ENCODE assay signal across 4 fruit fly cellular contexts in the genomic region with DNA sequence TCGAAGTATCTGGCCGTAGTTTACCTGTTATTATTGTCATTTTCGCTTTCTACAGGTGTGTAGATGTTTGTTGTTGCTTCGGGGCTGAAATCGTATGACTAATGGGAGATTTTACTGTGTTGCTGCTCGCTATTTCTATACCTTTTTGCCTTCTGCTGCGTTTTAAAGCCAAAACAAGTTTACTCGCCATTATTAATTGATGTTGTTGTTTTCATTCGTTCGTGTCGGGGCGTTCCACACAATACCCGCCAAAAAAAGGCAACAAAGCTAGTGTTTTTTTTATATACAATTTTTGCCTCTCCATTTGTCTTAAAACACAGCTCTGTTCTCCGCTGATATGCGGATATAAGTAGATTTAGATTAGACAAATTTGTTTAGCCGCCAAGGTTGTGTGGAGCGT.
TF ChIP-seq lines count a peak whose summit lies in the region.

No protein-coding gene starts in this region.

- no peak for TF ChIP-seq CTCF in whole organism, embryonic (GFP tag; optimal IDR thresholded peaks at IDR 0.05; lab: Kevin White, UChicago)

TF ChIP-seq in whole organism, adult, 20 proteins besides CTCF, POLR2A, EP300 and RAD21:
- peak; percentile 18 for TF ChIP-seq bab1 (GFP tag; optimal IDR thresholded peaks at IDR 0.05; lab: Kevin White, UChicago)
- no peak for TF ChIP-seq CG1620 (GFP tag; optimal IDR thresholded peaks at IDR 0.05; lab: Kevin White, UChicago)
TF ChIP-seq in whole organism, adult: peak in this region for 1.

TF ChIP-seq in whole organism, embryonic, 481 proteins besides CTCF, POLR2A, EP300 and RAD21:
- TF ChIP-seq CG2889 (GFP tag; IDR thresholded peaks at IDR 0.05; lab: Robert Waterston, UW) = no peak
- TF ChIP-seq Eip74EF (GFP tag; optimal IDR thresholded peaks at IDR 0.05; lab: Kevin White, UChicago) = peak in 1 of 2 experiments; percentile 32
- peak; percentile 51 for TF ChIP-seq CG13894 (tag; optimal IDR thresholded peaks at IDR 0.05; lab: Kevin White, UChicago)
- no peak for TF ChIP-seq p53 (GFP tag; optimal IDR thresholded peaks at IDR 0.05; lab: Kevin White, UChicago)
- peak; percentile 82; the same call in 1 of the 4 replicates for TF ChIP-seq chinmo (GFP tag; IDR thresholded peaks at IDR 0.05; lab: Robert Waterston, UW; ENCODE audit: partially characterized antibody)
- no peak for TF ChIP-seq CG15514 (GFP tag; optimal IDR thresholded peaks at IDR 0.05; lab: Kevin White, UChicago)
- no peak for TF ChIP-seq CG6689 (GFP tag; IDR thresholded peaks at IDR 0.05; lab: Robert Waterston, UW)
- TF ChIP-seq CG4282 (GFP tag; optimal IDR thresholded peaks at IDR 0.05; lab: Kevin White, UChicago) = no peak
- no peak for TF ChIP-seq CG1529 (GFP tag; optimal IDR thresholded peaks at IDR 0.05; lab: Kevin White, UChicago)
- TF ChIP-seq knrl (GFP tag; IDR thresholded peaks at IDR 0.05; lab: Robert Waterston, UW; ENCODE audit: partially characterized antibody) = no peak
- peak; percentile 17 for TF ChIP-seq CG12769 (tag; optimal IDR thresholded peaks at IDR 0.05; lab: Kevin White, UChicago)
- TF ChIP-seq bowl (GFP tag; IDR thresholded peaks at IDR 0.05; lab: Robert Waterston, UW) = no peak
- TF ChIP-seq zen2 (GFP tag; IDR thresholded peaks at IDR 0.05; lab: Robert Waterston, UW; ENCODE audit: partially characterized antibody) = no peak
- TF ChIP-seq BtbVII (GFP tag; optimal IDR thresholded peaks at IDR 0.05; lab: Kevin White, UChicago) = no peak
- TF ChIP-seq sd (tag; optimal IDR thresholded peaks at IDR 0.05; lab: Kevin White, UChicago) = peak; percentile 47
- no peak for TF ChIP-seq Fer1 (GFP tag; optimal IDR thresholded peaks at IDR 0.05; lab: Kevin White, UChicago)
- TF ChIP-seq CG30020 (tag; optimal IDR thresholded peaks at IDR 0.05; lab: Kevin White, UChicago) = no peak
- TF ChIP-seq gfzf (GFP tag; optimal IDR thresholded peaks at IDR 0.05; lab: Kevin White, UChicago) = no peak
- TF ChIP-seq CG12391 (tag; optimal IDR thresholded peaks at IDR 0.05; lab: Kevin White, UChicago) = no peak
- no peak for TF ChIP-seq CG18011 (GFP tag; optimal IDR thresholded peaks at IDR 0.05; lab: Kevin White, UChicago)
- TF ChIP-seq mirr (GFP tag; optimal IDR thresholded peaks at IDR 0.05; lab: Kevin White, UChicago) = peak; percentile 9

TF ChIP-seq in whole organism, prepupa, 60 proteins besides CTCF, POLR2A, EP300 and RAD21:
- TF ChIP-seq Hr38 (GFP tag; optimal IDR thresholded peaks at IDR 0.05; lab: Kevin White, UChicago) (no peak), fkh (GFP tag; optimal IDR thresholded peaks at IDR 0.05; lab: Kevin White, UChicago) (peak; percentile 24)
TF ChIP-seq in whole organism, prepupa: peak in this region for 1.

TF ChIP-seq in whole organism, pupa, 21 proteins besides CTCF, POLR2A, EP300 and RAD21:
- TF ChIP-seq Snoo (tag; optimal IDR thresholded peaks at IDR 0.05; lab: Kevin White, UChicago) (no peak), fd96Ca (GFP tag; IDR thresholded peaks at IDR 0.05; lab: Robert Waterston, UW) (no peak), rn (GFP tag; IDR thresholded peaks at IDR 0.05; lab: Robert Waterston, UW) (no peak), CG32121 (GFP tag; IDR thresholded peaks at IDR 0.05; lab: Robert Waterston, UW) (no peak), CG15710 (tag; optimal IDR thresholded peaks at IDR 0.05; lab: Kevin White, UChicago) (no peak), EcR (GFP tag; optimal IDR thresholded peaks at IDR 0.05; lab: Kevin White, UChicago) (peak; percentile 6), CG13204 (GFP tag; optimal IDR thresholded peaks at IDR 0.05; lab: Kevin White, UChicago) (no peak)
